Worm (Caenorhabditis elegans) whole organism, L4/young adult: Measurements from ENCODE around the gene R04B3.3.
A peak's percentile ranks its signal among the peaks of the same experiment; 100 is the strongest.

Source experiments
- W03F9.2 ChIP-seq: fragments of 150-350 bp; optimal IDR thresholded peaks from 2 replicates; lab custom pipeline; 2014; ENCODE audit warnings: missing biosample characterization, missing genetic modification characterization
- dao-5 ChIP-seq: sonication (generic microtip); optimal IDR thresholded peaks from 2 replicates; lab custom pipeline; 2016; ENCODE audit warnings: missing genotype, missing genetic modification characterization, moderate library complexity, missing compliant biosample characterization
- him-1 ChIP-seq: sonication (generic microtip); optimal IDR thresholded peaks from 2 replicates; lab custom pipeline; 2016; ENCODE audit warnings: missing genotype, missing genetic modification reagents, missing genetic modification characterization, missing compliant biosample characterization

The R04B3.3 gene

DNA sequence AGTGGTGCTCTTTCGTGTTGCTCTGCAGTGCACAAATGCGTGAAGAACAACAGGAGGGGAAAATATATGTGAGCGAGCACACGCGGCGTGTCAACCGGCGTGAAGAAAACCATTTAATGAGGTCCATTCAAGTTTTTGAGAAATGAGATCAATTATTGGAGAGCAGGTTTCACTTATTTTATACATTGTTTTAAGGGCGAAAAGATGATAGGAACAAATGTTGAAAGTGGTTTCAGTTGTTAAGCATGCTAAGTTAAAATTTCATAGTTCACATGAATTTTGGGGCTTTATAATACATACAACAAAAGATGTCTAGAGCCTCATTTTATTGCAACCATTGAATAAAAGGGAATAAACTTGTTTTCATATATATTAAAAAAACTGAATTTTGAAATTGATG is 3.0 kb upstream of the R04B3.3 start, which contains the start of gene K02E10.5:
TSS of gene K02E10.5 (minus strand) at position 101 of the 400 bp plus-strand sequence.
- TF ChIP-seq W03F9.2 (tag; lab: Kevin White, UChicago) (no peak), him-1 (no peak), dao-5 (no peak)

DNA sequence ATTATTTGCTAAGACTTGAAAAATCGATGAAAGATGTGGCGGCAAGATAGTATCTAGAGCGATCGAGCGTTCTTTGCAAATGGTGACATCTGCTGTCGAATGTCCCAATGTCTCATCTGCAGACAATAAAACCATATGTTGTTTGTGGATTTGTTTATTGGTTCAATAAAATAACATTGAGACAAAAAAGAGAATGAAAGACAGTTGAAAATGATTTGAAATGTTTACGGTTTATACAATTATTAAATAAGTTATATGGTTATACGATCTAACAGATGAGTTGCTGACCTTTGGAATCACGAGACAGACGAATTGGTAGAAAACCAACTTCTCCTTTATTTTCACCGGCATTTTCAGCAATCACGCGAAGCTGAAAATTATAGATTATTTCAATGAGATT is 2.2 kb downstream of the R04B3.3 start, which contains the start of gene R04B3.2:
TSS of gene R04B3.2 (minus strand) at position 101 of the 400 bp plus-strand sequence.
- TF ChIP-seq dao-5 (no peak), him-1 (no peak), W03F9.2 (tag; lab: Kevin White, UChicago) (no peak)

DNA sequence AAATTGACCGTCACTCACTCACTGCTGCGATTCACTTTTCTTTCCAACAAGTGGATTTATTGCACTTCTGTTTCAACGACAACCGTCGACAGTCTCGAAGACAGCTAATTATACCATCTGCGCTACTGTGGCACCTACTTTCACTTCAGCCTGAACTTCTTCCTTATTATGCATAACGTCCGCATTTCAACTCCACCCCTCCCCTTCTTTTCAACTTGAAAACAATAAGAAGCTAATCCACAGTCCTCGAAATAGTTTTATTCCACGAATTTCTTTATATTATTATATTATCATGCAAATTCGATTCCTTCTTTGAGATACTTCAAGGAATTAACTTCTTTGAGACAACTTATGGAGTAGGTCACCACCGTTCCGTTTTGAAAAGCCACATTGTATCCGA is 4.5 kb downstream of the R04B3.3 start, which contains the start of gene R04B3.1:
TSS of gene R04B3.1 (minus strand) at position 101 of the 400 bp plus-strand sequence.
- TF ChIP-seq W03F9.2 (tag; lab: Kevin White, UChicago) (no peak), dao-5 (no peak), him-1 (no peak)

DNA sequence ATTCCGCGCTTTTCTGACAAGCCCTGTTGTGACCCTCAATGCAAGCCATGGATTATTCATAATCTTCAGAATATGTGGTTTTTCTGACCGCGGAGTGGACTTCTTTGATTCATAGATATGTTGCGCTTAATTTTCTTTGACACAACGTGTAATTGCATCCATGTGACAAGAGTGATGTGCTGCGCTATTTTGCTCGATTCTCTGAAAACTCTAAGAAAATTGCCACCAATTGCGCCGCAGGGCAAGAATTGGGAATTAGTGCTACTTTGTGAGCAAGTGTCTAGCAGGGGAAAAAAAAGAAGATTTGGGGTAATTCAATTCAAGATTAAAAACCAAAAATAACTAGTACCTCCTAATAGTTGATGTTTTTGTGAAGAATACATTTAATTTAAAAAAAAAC is 11.7 kb downstream of the R04B3.3 start:
- TF ChIP-seq him-1 (no peak), dao-5 (no peak), W03F9.2 (tag; lab: Kevin White, UChicago) (no peak)

DNA sequence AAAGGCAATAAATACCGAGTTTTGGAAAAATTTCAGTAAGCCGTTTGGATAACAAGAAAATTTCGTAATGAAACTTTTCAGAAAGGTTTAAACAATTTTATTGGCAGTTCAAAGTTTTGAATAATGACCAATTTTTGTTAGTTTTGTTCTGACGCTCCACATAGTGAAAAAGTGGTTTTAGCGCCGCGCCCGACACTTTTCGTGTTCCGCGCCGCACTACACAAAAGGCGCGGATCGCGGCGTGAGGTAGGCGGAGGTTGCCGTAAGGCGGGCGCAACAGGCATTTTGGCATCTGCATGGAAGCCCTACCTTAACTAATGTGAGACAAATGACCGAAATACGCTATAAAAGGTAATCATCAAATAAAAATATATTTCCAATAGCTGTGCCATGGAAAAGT is 14.0 kb downstream of the R04B3.3 start:
- TF ChIP-seq W03F9.2 (tag; lab: Kevin White, UChicago), result no peak
- TF ChIP-seq him-1, result no peak
- TF ChIP-seq dao-5, result no peak

DNA sequence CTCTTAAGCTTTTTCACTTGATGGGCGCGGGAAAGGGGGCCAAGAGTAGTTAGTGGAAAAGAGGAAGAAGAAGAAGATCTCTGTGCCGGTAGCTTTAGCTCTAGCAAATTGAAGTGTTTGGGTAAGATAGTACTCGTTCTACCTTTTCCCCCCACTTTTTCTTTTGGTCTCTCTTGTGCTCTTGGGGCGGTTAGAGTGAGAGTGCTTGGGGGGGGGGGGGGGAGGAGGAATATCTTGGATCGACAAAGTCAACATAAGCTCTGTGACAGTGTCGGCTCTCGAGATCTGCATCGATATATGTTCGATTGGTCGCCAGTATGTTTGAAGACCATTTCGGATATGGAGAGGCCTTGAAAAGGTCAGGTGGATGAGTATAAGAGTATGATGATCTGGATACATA is 16.0 kb downstream of the R04B3.3 start, which contains the start of gene fox-1:
TSS of gene fox-1 (minus strand) at position 101 of the 400 bp plus-strand sequence.
- no peak for TF ChIP-seq W03F9.2 (tag; lab: Kevin White, UChicago)
- no peak for TF ChIP-seq him-1
- TF ChIP-seq dao-5, result no peak

DNA sequence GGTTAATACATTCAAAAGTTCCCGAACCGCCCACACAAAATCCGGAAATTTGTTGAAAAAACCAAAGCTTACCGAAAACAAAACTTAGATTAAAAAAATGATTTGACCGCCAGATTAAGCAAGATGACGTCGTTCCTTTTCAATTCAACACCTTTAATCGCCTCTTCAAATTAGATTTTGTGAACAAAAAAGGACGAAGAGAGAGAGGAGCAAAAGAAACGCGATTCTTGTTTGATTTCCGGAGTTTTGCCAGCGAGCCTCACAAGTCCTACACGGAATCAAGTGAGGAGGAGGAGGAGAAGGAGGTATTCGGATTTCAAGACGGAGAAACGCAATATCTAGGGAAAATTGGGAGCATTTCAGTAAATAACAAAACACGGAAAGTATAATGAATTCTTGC is 18.3 kb downstream of the R04B3.3 start:
- TF ChIP-seq him-1, result no peak
- TF ChIP-seq W03F9.2 (tag; lab: Kevin White, UChicago), result no peak
- TF ChIP-seq dao-5, result no peak

DNA sequence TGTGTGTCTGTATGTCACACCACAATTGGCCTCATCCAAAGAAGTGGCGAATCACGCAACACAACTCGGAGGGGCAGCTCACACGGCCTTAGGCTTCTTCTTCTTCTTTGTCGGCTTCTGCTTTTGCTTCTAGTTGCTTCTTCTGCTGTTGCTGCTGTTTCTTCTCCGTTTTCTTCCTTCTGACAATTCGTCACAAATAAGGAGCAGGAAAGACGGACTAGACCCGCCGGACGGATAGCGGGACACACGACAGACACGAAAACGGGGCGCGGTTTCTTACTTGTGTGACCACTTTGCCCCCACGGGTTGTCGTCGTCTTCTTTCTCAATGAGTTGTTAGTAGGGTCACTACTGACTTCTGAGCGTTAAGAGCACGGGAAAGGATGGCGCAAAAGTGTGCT is 19.6 kb downstream of the R04B3.3 start:
- peak; percentile 3 for TF ChIP-seq him-1
- TF ChIP-seq W03F9.2 (tag; lab: Kevin White, UChicago), result no peak

DNA sequence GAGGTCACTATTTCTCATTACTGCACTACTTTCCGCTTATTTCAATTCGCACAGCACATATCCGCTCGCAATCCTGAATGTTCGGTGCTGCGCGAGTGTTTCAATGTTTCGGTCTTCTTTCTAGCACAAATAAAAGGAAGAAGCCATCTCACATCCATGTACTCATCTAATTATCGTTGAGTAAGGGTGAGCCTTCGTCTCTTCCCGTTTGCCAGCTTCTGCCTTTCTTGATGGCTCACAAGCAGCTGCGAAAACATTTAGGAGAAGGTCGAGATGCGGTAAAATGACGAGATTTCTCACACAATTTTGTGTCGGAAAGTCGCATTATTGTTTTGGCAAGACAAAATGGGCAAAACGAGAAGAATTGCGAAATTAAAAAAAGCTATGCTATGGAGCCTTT is 20.9 kb downstream of the R04B3.3 start:
- TF ChIP-seq dao-5 (no peak), W03F9.2 (tag; lab: Kevin White, UChicago) (no peak), him-1 (no peak)

DNA sequence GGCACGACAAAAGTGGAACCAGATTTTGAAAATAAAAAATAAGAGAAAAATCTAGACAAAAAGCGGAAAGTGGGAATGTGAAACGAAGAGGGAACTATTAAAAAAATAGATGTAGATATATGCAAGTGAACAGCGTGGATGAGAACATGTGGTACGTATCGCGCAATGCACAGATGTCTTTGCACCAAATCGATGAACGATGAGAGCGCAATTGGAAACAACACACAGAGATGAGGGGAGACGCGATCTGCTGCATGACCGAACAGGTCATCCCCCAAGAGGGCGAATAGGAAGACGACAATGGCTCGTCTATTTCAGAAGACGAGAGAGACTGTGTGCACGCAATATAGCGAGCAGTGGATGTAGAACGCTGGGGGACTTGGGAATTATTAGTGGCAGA is 23.1 kb downstream of the R04B3.3 start:
- TF ChIP-seq dao-5 (no peak), W03F9.2 (tag; lab: Kevin White, UChicago) (no peak), him-1 (no peak)

DNA sequence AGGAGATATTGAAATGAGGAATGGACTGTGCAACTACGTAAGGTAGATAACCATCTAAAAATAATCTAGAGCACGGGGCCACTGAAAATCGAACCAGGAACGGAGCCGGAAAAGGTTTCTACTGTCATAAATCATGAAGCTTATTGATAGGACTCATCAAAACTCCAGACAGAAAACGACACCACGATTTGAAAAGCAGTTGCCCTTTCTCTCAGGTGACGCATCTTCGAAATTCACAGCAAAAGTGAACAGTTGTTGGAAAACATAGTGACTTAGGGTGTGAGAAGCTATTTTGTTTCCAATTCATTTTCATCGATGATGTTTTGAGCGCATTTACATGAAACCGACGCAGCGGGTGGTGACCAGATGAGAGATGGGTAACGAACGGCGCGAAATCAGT is 23.5 kb downstream of the R04B3.3 start:
- TF ChIP-seq dao-5, result no peak

DNA sequence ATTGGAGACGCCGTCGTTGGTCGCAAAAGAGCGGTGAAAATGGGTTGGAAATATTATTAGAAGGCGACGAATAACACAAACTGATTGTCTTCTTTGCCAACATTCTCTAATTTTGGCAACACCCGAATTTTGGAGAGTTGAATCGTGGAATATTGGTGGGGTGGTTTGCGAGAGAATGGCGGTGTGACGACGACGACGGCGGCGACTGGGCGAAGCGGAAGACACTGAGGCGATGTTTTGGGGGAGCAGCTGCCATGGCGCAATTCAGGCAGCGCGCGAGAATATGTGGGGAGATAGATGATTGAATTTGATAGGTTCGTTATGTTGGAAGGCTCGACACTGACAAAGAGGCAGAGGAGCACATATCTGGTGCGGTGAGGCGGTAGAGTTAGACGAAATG is 24.8 kb downstream of the R04B3.3 start:
- TF ChIP-seq him-1 (no peak), W03F9.2 (tag; lab: Kevin White, UChicago) (no peak), dao-5 (no peak)

DNA sequence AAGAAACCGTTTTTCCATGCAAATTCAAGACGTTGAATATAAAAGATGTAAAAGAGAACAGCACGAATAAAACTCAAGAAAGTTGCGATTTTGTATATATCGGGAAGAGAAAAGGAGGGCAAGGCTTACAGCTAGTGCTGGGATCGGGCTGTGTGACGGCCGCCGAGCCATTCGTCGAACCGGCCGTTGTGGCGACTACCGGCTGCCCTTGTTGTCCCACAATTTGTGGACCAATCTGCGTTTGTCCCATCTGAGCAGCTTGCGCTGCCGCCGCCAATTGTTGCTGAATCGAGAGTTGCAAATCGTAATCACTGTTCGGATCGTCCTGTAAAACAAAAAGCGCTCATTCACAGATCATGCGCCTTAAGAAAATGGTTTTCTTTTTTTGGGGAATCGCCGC is 28.6 kb downstream of the R04B3.3 start:
- TF ChIP-seq dao-5, result no peak
- TF ChIP-seq him-1, result no peak
- no peak for TF ChIP-seq W03F9.2 (tag; lab: Kevin White, UChicago)

DNA sequence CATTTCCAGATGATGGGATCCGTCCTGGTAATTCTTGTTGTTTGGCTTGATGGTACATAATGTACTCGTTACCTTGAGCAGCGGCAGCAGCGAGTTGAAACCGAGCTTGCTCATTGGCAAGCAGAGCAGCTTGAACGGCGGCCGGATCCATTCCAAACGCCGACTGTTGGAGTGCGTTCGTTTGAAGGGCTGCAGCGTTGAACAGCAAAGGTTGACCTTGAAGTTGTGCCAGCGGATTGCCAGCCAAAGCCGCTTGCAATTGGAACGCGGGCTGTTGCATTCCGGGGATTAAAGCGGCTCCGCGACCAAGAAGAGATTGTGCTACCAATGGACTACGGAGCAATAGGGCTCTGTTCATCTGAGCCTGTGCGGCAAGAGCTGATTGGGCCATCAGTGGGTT is 29.6 kb downstream of the R04B3.3 start:
- TF ChIP-seq W03F9.2 (tag; lab: Kevin White, UChicago), result no peak
- no peak for TF ChIP-seq dao-5
- no peak for TF ChIP-seq him-1

DNA sequence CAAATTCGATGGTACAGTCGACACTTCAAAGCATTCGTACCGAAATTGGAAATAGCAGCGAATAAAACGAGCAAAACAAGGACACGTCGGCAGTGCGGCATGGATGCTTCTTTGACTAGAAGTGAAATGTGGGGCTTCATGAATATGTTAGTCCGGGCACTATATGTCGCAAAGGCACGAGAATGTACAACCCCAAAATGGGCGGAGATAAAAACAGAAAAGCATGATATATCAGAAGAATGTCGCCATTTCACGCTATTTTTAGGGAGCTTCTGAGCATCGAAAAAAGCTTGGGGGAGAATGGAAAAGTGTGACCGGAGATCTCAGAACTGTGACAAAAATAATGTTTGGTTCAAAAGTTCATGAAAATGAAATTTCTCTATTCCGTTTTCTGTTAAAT is 32.5 kb downstream of the R04B3.3 start, which contains the start of gene T07D1.3:
TSS of gene T07D1.3 (minus strand) at position 101 of the 400 bp plus-strand sequence.
- TF ChIP-seq W03F9.2 (tag; lab: Kevin White, UChicago), result no peak
- no peak for TF ChIP-seq dao-5
- TF ChIP-seq him-1, result no peak

DNA sequence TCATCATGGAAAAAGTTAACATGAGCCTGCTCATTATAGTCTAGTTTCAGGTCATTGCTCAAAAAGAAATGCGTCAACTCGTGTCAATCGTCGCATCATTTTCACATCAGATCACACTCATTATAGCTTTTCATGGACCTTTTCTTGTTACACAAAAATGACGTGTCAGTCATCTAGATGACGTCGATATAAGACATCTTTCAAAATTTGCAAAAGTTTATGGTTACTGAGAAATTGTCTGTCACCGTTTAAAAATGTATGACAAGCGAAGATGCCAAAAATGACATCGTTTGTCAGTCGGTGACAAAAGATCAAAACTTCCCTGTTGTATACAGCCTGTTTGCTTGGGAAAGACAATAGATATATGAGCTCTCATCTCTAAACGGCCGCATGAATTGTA is 34.6 kb downstream of the R04B3.3 start:
- TF ChIP-seq him-1 (no peak), dao-5 (no peak), W03F9.2 (tag; lab: Kevin White, UChicago) (no peak)
